Fruit fly (Drosophila melanogaster) whole organism, pupa: Measurements from ENCODE around the gene CG15865.

Source experiments
- CG10348 ChIP-seq: fragments of 200-800 bp; sonication (Bioruptor generic); IDR thresholded peaks from 2 replicates; pipeline ENCODE4 v1.3.6; 2022; ENCODE audit warnings: missing biosample characterization, missing genetic modification characterization
- CG12605 ChIP-seq: fragments of 200-800 bp; sonication (Bioruptor generic); IDR thresholded peaks from 2 replicates; pipeline ENCODE4 v1.3.6; 2022; ENCODE audit warnings: missing biosample characterization, missing genetic modification characterization
- CG13204 ChIP-seq: fragments of 200-800 bp; sonication (Bioruptor generic); optimal IDR thresholded peaks from 2 replicates; lab custom pipeline; 2018; ENCODE audit warnings: missing biosample characterization, mild to moderate bottlenecking, missing genetic modification characterization, moderate library complexity
- CG15710 ChIP-seq: fragments of 200-800 bp; sonication (Bioruptor generic); optimal IDR thresholded peaks from 2 replicates; lab custom pipeline; 2018; ENCODE audit warnings: missing biosample characterization, mild to moderate bottlenecking, missing genetic modification characterization, moderate library complexity
- CG32121 ChIP-seq: fragments of 200-800 bp; sonication (Bioruptor generic); IDR thresholded peaks from 2 replicates; pipeline ENCODE4 v1.3.6; 2022; ENCODE audit warnings: missing biosample characterization, missing genetic modification characterization
- CG34367 ChIP-seq: fragments of 200-800 bp; sonication (Bioruptor generic); optimal IDR thresholded peaks from 2 replicates; lab custom pipeline; 2018; ENCODE audit warnings: missing biosample characterization, mild to moderate bottlenecking, missing genetic modification characterization
- CG4496 ChIP-seq: fragments of 200-800 bp; sonication (Bioruptor generic); IDR thresholded peaks from 3 replicates; pipeline ENCODE4 v1.3.6; 2022; ENCODE audit warnings: missing biosample characterization, missing genetic modification characterization
- CG8159 ChIP-seq: fragments of 200-800 bp; sonication (Bioruptor generic); optimal IDR thresholded peaks from 3 replicates; lab custom pipeline; 2018; ENCODE audit warnings: missing biosample characterization, mild to moderate bottlenecking, missing genetic modification characterization, moderate library complexity
- CG8301 ChIP-seq: fragments of 200-800 bp; sonication (Bioruptor generic); optimal IDR thresholded peaks from 2 replicates; lab custom pipeline; 2018; ENCODE audit warnings: missing biosample characterization, mild to moderate bottlenecking, missing genetic modification characterization
- CG9948 ChIP-seq: fragments of 200-800 bp; sonication (Bioruptor generic); optimal IDR thresholded peaks from 2 replicates; lab custom pipeline; 2018; ENCODE audit warnings: missing biosample characterization, mild to moderate bottlenecking, missing genetic modification characterization, moderate library complexity
- D1 ChIP-seq: fragments of 200-800 bp; sonication (Bioruptor generic); optimal IDR thresholded peaks from 2 replicates; lab custom pipeline; 2018; ENCODE audit warnings: missing biosample characterization, mild to moderate bottlenecking, missing genetic modification characterization, moderate library complexity
- EcR ChIP-seq: fragments of 200-800 bp; sonication (Bioruptor generic); optimal IDR thresholded peaks from 3 replicates; lab custom pipeline; 2019; ENCODE audit warnings: missing biosample characterization, missing genetic modification characterization, mild to moderate bottlenecking, moderate library complexity, missing genetic modification reagents
- Ets98B ChIP-seq: fragments of 200-800 bp; sonication (Bioruptor generic); IDR thresholded peaks from 2 replicates; pipeline ENCODE4 v1.3.6; 2022; ENCODE audit warnings: missing biosample characterization, missing genetic modification characterization
- Pif1A ChIP-seq: fragments of 200-800 bp; sonication (Bioruptor generic); optimal IDR thresholded peaks from 3 replicates; lab custom pipeline; 2016; ENCODE audit warnings: missing biosample characterization, missing genetic modification characterization
- Pif1B ChIP-seq: fragments of 200-800 bp; sonication (Bioruptor generic); optimal IDR thresholded peaks from 3 replicates; lab custom pipeline; 2016; ENCODE audit warnings: missing biosample characterization, missing genetic modification characterization
- Snoo ChIP-seq: fragments of 200-800 bp; sonication (Bioruptor generic); optimal IDR thresholded peaks from 3 replicates; lab custom pipeline; 2017; ENCODE audit warnings: missing biosample characterization, mild to moderate bottlenecking, missing genetic modification characterization, inconsistent platforms
- fd96Ca ChIP-seq: fragments of 200-800 bp; sonication (Bioruptor generic); IDR thresholded peaks from 3 replicates; pipeline ENCODE4 v1.3.6; 2022; ENCODE audit warnings: missing biosample characterization, missing genetic modification characterization
- gl ChIP-seq: fragments of 200-800 bp; sonication (Bioruptor generic); optimal IDR thresholded peaks from 2 replicates; lab custom pipeline; 2018; ENCODE audit warnings: missing biosample characterization, mild to moderate bottlenecking, missing genetic modification characterization
- rn ChIP-seq: fragments of 200-800 bp; sonication (Bioruptor generic); IDR thresholded peaks from 2 replicates; pipeline ENCODE4 v1.3.6; 2022; ENCODE audit warnings: missing biosample characterization, missing genetic modification characterization

Gene CG15865

dm6 chrX:16689339-16689738 is 25.1 kb upstream of the CG15865 start:
- TF ChIP-seq Snoo (tag; lab: Kevin White, UChicago) (no peak), rn (GFP tag; lab: Robert Waterston, UW) (no peak), gl (tag; lab: Kevin White, UChicago) (no peak), Pif1B (GFP tag; lab: Kevin White, UChicago) (no peak), CG32121 (GFP tag; lab: Robert Waterston, UW) (no peak)

dm6 chrX:16688106-16688459 is 23.8 kb upstream of the CG15865 start:
- TF ChIP-seq CG13204 (no peak), D1 (tag; lab: Kevin White, UChicago) (no peak), Pif1A (GFP tag; lab: Kevin White, UChicago) (no peak), CG34367 (tag; lab: Kevin White, UChicago) (no peak), EcR (GFP tag; lab: Kevin White, UChicago) (no peak), CG8301 (tag; lab: Kevin White, UChicago) (no peak)

- TF ChIP-seq fd96Ca (GFP tag; lab: Robert Waterston, UW), result no peak
- TF ChIP-seq CG13204, result no peak
Measured at dm6 chrX:16687400-16688105, 23.3 kb upstream of the CG15865 start.

dm6 chrX:16683765-16684164 is 19.5 kb upstream of the CG15865 start, which contains the start of gene Axs:
Gene Axs, minus strand, starts transcription at chrX:16683895.
- TF ChIP-seq CG4496 (GFP tag; lab: Robert Waterston, UW) (0 out of 3 replicates have a peak, but pooled peaks have one; percentile 13), EcR (GFP tag; lab: Kevin White, UChicago) (no peak), CG12605 (GFP tag; lab: Robert Waterston, UW) (no peak), D1 (tag; lab: Kevin White, UChicago) (no peak), Pif1A (GFP tag; lab: Kevin White, UChicago) (no peak)

- TF ChIP-seq CG15710 (tag; lab: Kevin White, UChicago) (no peak), CG8301 (tag; lab: Kevin White, UChicago) (no peak), Ets98B (GFP tag; lab: Robert Waterston, UW) (no peak), CG10348 (GFP tag; lab: Robert Waterston, UW) (no peak), CG32121 (GFP tag; lab: Robert Waterston, UW) (no peak), CG12605 (GFP tag; lab: Robert Waterston, UW) (no peak)
Measured at dm6 chrX:16678845-16679347, 14.6 kb upstream of the CG15865 start, which contains the start of the genes CG13010 and sing. Gene CG13010, minus strand, starts transcription at chrX:16678945. Gene sing, plus strand, starts transcription at chrX:16679297.

- TF ChIP-seq CG4496 (GFP tag; lab: Robert Waterston, UW) (0 out of 3 replicates have a peak, but pooled peaks have one; percentile 14), Ets98B (GFP tag; lab: Robert Waterston, UW) (no peak), CG10348 (GFP tag; lab: Robert Waterston, UW) (no peak), CG15710 (tag; lab: Kevin White, UChicago) (peak; percentile 20), CG9948 (tag; lab: Kevin White, UChicago) (peak; percentile 25), Snoo (tag; lab: Kevin White, UChicago) (peak; percentile 13), CG8159 (tag; lab: Kevin White, UChicago) (peak; percentile 18)
Measured at dm6 chrX:16677163-16677562, 12.9 kb upstream of the CG15865 start.

- no peak for TF ChIP-seq Snoo (tag; lab: Kevin White, UChicago)
- no peak for TF ChIP-seq fd96Ca (GFP tag; lab: Robert Waterston, UW)
- no peak for TF ChIP-seq Pif1A (GFP tag; lab: Kevin White, UChicago)
- TF ChIP-seq CG12605 (GFP tag; lab: Robert Waterston, UW), result no peak
- TF ChIP-seq, all 21 proteins: peak for 0
Measured at dm6 chrX:16676653-16677052, 12.4 kb upstream of the CG15865 start, which contains the start of gene CG13012. Gene CG13012, minus strand, starts transcription at chrX:16676753.

dm6 chrX:16674538-16674937 is 10.3 kb upstream of the CG15865 start:
- TF ChIP-seq CG15710 (tag; lab: Kevin White, UChicago) (no peak), fd96Ca (GFP tag; lab: Robert Waterston, UW) (no peak)
